Fruit fly (Drosophila melanogaster) whole organism, embryonic: Measurements from ENCODE around the gene CG14720.

Source experiments
- CG10267 ChIP-seq: fragments of 200-800 bp; sonication (Bioruptor generic); optimal IDR thresholded peaks from 2 replicates; lab custom pipeline; 2018; ENCODE audit warnings: missing biosample characterization, mild to moderate bottlenecking, missing genetic modification characterization, moderate library complexity
- CG10565 ChIP-seq: fragments of 200-800 bp; sonication (Bioruptor generic); optimal IDR thresholded peaks from 3 replicates; lab custom pipeline; 2016; ENCODE audit warnings: missing biosample characterization, mild to moderate bottlenecking, missing genetic modification characterization
- CG10979 ChIP-seq: fragments of 200-800 bp; sonication (Bioruptor generic); optimal IDR thresholded peaks from 2 replicates; lab custom pipeline; 2018; ENCODE audit warnings: missing biosample characterization, mild to moderate bottlenecking, missing genetic modification characterization, moderate library complexity
- CG11085 ChIP-seq: fragments of 200-800 bp; sonication (Bioruptor generic); IDR thresholded peaks from 2 replicates; pipeline ENCODE4 v1.3.6; 2022; ENCODE audit warnings: missing biosample characterization, missing genetic modification characterization
- CG11695 ChIP-seq: fragments of 200-800 bp; sonication (Bioruptor generic); IDR thresholded peaks from 3 replicates; pipeline ENCODE4 v1.3.6; 2022; ENCODE audit warnings: missing biosample characterization, missing genetic modification characterization
- CG11723 ChIP-seq: fragments of 200-800 bp; sonication (Bioruptor generic); optimal IDR thresholded peaks from 2 replicates; lab custom pipeline; 2017; ENCODE audit warnings: missing biosample characterization, mild to moderate bottlenecking, missing genetic modification characterization
- CG12155 ChIP-seq: fragments of 200-800 bp; sonication (Bioruptor generic); optimal IDR thresholded peaks from 3 replicates; lab custom pipeline; 2016; ENCODE audit warnings: missing biosample characterization, missing genetic modification characterization
- CG13123 ChIP-seq: fragments of 200-800 bp; sonication (Bioruptor generic); optimal IDR thresholded peaks from 2 replicates; lab custom pipeline; 2016; ENCODE audit warnings: missing biosample characterization, missing genetic modification characterization
- CG13894 ChIP-seq: fragments of 200-800 bp; sonication (Bioruptor generic); optimal IDR thresholded peaks from 3 replicates; lab custom pipeline; 2018; ENCODE audit warnings: missing biosample characterization, mild to moderate bottlenecking, missing genetic modification characterization, moderate library complexity
- CG17612 ChIP-seq: fragments of 200-800 bp; sonication (Bioruptor generic); IDR thresholded peaks from 2 replicates; pipeline ENCODE4 v1.3.6; 2022; ENCODE audit warnings: missing biosample characterization, missing genetic modification characterization
- CG17802 ChIP-seq: fragments of 200-800 bp; sonication (Bioruptor generic); optimal IDR thresholded peaks from 2 replicates; lab custom pipeline; 2018; ENCODE audit warnings: missing biosample characterization, mild to moderate bottlenecking, missing genetic modification characterization, moderate library complexity
- CG2678 ChIP-seq: fragments of 200-800 bp; sonication (Bioruptor generic); optimal IDR thresholded peaks from 3 replicates; lab custom pipeline; 2019; ENCODE audit warnings: missing biosample characterization, mild to moderate bottlenecking, missing genetic modification characterization, moderate library complexity
- CG32532 ChIP-seq: fragments of 200-800 bp; sonication (Bioruptor generic); IDR thresholded peaks from 2 replicates; pipeline ENCODE4 v1.3.6; 2022; ENCODE audit warnings: missing biosample characterization, missing genetic modification characterization
- CG34376 ChIP-seq: fragments of 200-800 bp; sonication (Bioruptor generic); optimal IDR thresholded peaks from 2 replicates; lab custom pipeline; 2018; ENCODE audit warnings: missing biosample characterization, mild to moderate bottlenecking, missing genetic modification characterization
- CG4424 ChIP-seq: fragments of 200-800 bp; sonication (Bioruptor generic); optimal IDR thresholded peaks from 3 replicates; lab custom pipeline; 2016; ENCODE audit warnings: missing biosample characterization, missing genetic modification characterization
- CG5245 ChIP-seq: fragments of 200-800 bp; sonication (Bioruptor generic); optimal IDR thresholded peaks from 3 replicates; lab custom pipeline; 2016; ENCODE audit warnings: missing biosample characterization, missing genetic modification characterization
- CG7556 ChIP-seq: fragments of 200-800 bp; sonication (Bioruptor generic); optimal IDR thresholded peaks from 2 replicates; lab custom pipeline; 2017; ENCODE audit warnings: missing biosample characterization, mild to moderate bottlenecking, missing genetic modification characterization
- CG7786 ChIP-seq: fragments of 200-800 bp; sonication (Bioruptor generic); optimal IDR thresholded peaks from 2 replicates; lab custom pipeline; 2016; ENCODE audit warnings: missing biosample characterization, missing genetic modification characterization
- CTCF ChIP-seq: fragments of 200-800 bp; sonication (Bioruptor generic); optimal IDR thresholded peaks from 2 replicates; lab custom pipeline; 2017; ENCODE audit warnings: missing biosample characterization, mild to moderate bottlenecking, missing genetic modification characterization, moderate library complexity
- CrebB ChIP-seq: fragments of 200-800 bp; sonication (Bioruptor generic); optimal IDR thresholded peaks from 3 replicates; lab custom pipeline; 2018; ENCODE audit warnings: missing biosample characterization, mild to moderate bottlenecking, missing genetic modification characterization
- D19B ChIP-seq: fragments of 200-800 bp; sonication (Bioruptor generic); optimal IDR thresholded peaks from 2 replicates; lab custom pipeline; 2017; ENCODE audit warnings: missing biosample characterization, mild to moderate bottlenecking, missing genetic modification characterization
- Doc2 ChIP-seq: fragments of 200-800 bp; sonication (Bioruptor generic); IDR thresholded peaks from 2 replicates; pipeline ENCODE4 v1.3.6; 2022; ENCODE audit warnings: missing biosample characterization, missing genetic modification characterization
- Dref ChIP-seq: fragments of 200-800 bp; sonication (Bioruptor generic); IDR thresholded peaks from 2 replicates; pipeline ENCODE4 v1.3.6; 2022; ENCODE audit warnings: missing biosample characterization, missing genetic modification characterization
- Ets97D ChIP-seq: fragments of 200-800 bp; sonication (Bioruptor generic); optimal IDR thresholded peaks from 3 replicates; lab custom pipeline; 2016; ENCODE audit warnings: missing biosample characterization, missing genetic modification characterization
- HHEX ChIP-seq: fragments of 200-800 bp; sonication (Bioruptor generic); optimal IDR thresholded peaks from 3 replicates; lab custom pipeline; 2017; ENCODE audit warnings: missing biosample characterization, mild to moderate bottlenecking, missing genetic modification characterization, missing genetic modification reagents
- HLH4C ChIP-seq: fragments of 200-800 bp; sonication (Bioruptor generic); IDR thresholded peaks from 3 replicates; pipeline ENCODE4 v1.3.6; 2022; ENCODE audit warnings: missing biosample characterization, missing genetic modification characterization; ENCODE audit not compliant: partially characterized antibody
- Hand ChIP-seq: fragments of 200-800 bp; sonication (Bioruptor generic); optimal IDR thresholded peaks from 2 replicates; lab custom pipeline; 2017; ENCODE audit warnings: mild to moderate bottlenecking, missing biosample characterization, missing genetic modification reagents, missing genetic modification characterization
- Myb ChIP-seq: fragments of 200-800 bp; sonication (Bioruptor generic); optimal IDR thresholded peaks from 2 replicates; lab custom pipeline; 2016; ENCODE audit warnings: missing biosample characterization, missing genetic modification characterization
- Oli ChIP-seq: fragments of 200-800 bp; sonication (Bioruptor generic); optimal IDR thresholded peaks from 2 replicates; lab custom pipeline; 2018; ENCODE audit warnings: missing biosample characterization, mild to moderate bottlenecking, missing genetic modification characterization, moderate library complexity
- Sox102F ChIP-seq: fragments of 200-800 bp; sonication (Bioruptor generic); optimal IDR thresholded peaks from 2 replicates; lab custom pipeline; 2018; ENCODE audit warnings: missing biosample characterization, mild to moderate bottlenecking, missing genetic modification characterization, moderate library complexity
- TFAM ChIP-seq: fragments of 200-800 bp; sonication (Bioruptor generic); optimal IDR thresholded peaks from 2 replicates; lab custom pipeline; 2017; ENCODE audit warnings: missing biosample characterization, missing genetic modification characterization, inconsistent platforms
- cg ChIP-seq: fragments of 200-800 bp; sonication (Bioruptor generic); optimal IDR thresholded peaks from 3 replicates; lab custom pipeline; 2019; ENCODE audit warnings: missing biosample characterization, mild to moderate bottlenecking, missing genetic modification characterization, moderate library complexity
- chm ChIP-seq: fragments of 200-800 bp; sonication (Bioruptor generic); IDR thresholded peaks from 2 replicates; pipeline ENCODE4 v1.3.6; 2022; ENCODE audit warnings: missing biosample characterization, missing genetic modification characterization
- danr ChIP-seq: fragments of 200-800 bp; sonication (Bioruptor generic); IDR thresholded peaks from 2 replicates; pipeline ENCODE4 v1.3.6; 2022; ENCODE audit warnings: missing biosample characterization, missing genetic modification characterization
- dimm ChIP-seq: fragments of 200-800 bp; sonication (Bioruptor generic); IDR thresholded peaks from 2 replicates; pipeline ENCODE4 v1.3.6; 2022; ENCODE audit warnings: missing biosample characterization, missing genetic modification characterization
- dysf ChIP-seq: fragments of 200-800 bp; sonication (Bioruptor generic); IDR thresholded peaks from 3 replicates; pipeline ENCODE4 v1.3.6; 2022; ENCODE audit warnings: missing biosample characterization, missing genetic modification characterization
- en ChIP-seq: fragments of 200-800 bp; sonication (Bioruptor generic); optimal IDR thresholded peaks from 2 replicates; lab custom pipeline; 2016; ENCODE audit warnings: missing biosample characterization, missing genetic modification characterization
- h ChIP-seq: fragments of >200 bp; optimal IDR thresholded peaks from 2 replicates; lab custom pipeline; 2017
- lbe ChIP-seq: fragments of 200-800 bp; sonication (Bioruptor generic); optimal IDR thresholded peaks from 2 replicates; lab custom pipeline; 2016; ENCODE audit warnings: missing biosample characterization, mild to moderate bottlenecking, missing genetic modification characterization
- lilli ChIP-seq: fragments of 200-800 bp; sonication (Bioruptor generic); optimal IDR thresholded peaks from 3 replicates; lab custom pipeline; 2016; ENCODE audit warnings: missing biosample characterization, missing genetic modification characterization
- org-1 ChIP-seq: fragments of 200-800 bp; sonication (Bioruptor generic); optimal IDR thresholded peaks from 2 replicates; lab custom pipeline; 2017; ENCODE audit warnings: missing biosample characterization, missing genetic modification characterization
- pfk ChIP-seq: fragments of 200-800 bp; sonication (Bioruptor generic); optimal IDR thresholded peaks from 2 replicates; lab custom pipeline; 2018; ENCODE audit warnings: missing biosample characterization, mild to moderate bottlenecking, missing genetic modification characterization, moderate library complexity
- prd ChIP-seq, 3 experiments: fragments of >200 bp in 2 of 3; fragments of 200-800 bp in 1 of 3; sonication (Bioruptor generic) in 1 of 3; optimal IDR thresholded peaks in 2 of 3; IDR thresholded peaks in 1 of 3; 2 replicates in 2 of 3; 3 replicates in 1 of 3; pipeline versions ENCODE4 v1.3.6 to Lab custom; 2017 to 2022; ENCODE audit warnings: missing biosample characterization in 1 of 3, missing genetic modification characterization in 1 of 3
- repo ChIP-seq: fragments of 200-800 bp; sonication (Bioruptor generic); optimal IDR thresholded peaks from 2 replicates; lab custom pipeline; 2016; ENCODE audit warnings: missing biosample characterization, missing genetic modification characterization
- sc ChIP-seq, 3 experiments: fragments of >200 bp in 2 of 3; fragments of 200-800 bp in 1 of 3; sonication (Bioruptor generic) in 1 of 3; optimal IDR thresholded peaks; 2 replicates in 2 of 3; 3 replicates in 1 of 3; lab custom pipeline; 2017; ENCODE audit warnings: mild to moderate bottlenecking in 1 of 3, missing biosample characterization in 1 of 3, missing genetic modification characterization in 1 of 3, missing genetic modification reagents in 1 of 3
- sens-2 ChIP-seq: fragments of 200-800 bp; sonication (Bioruptor generic); IDR thresholded peaks from 2 replicates; pipeline ENCODE4 v1.3.6; 2022; ENCODE audit warnings: missing biosample characterization, missing genetic modification characterization
- ssp ChIP-seq: fragments of 200-800 bp; sonication (Bioruptor generic); IDR thresholded peaks from 2 replicates; pipeline ENCODE4 v1.3.6; 2022; ENCODE audit warnings: missing biosample characterization, missing genetic modification characterization
- trh ChIP-seq: fragments of 200-800 bp; sonication (Bioruptor generic); optimal IDR thresholded peaks from 2 replicates; lab custom pipeline; 2016; ENCODE audit warnings: missing biosample characterization, missing genetic modification characterization
- unc-4 ChIP-seq: fragments of 200-800 bp; sonication (Bioruptor generic); IDR thresholded peaks from 2 replicates; pipeline ENCODE4 v1.3.6; 2022; ENCODE audit warnings: missing biosample characterization, missing genetic modification characterization; ENCODE audit not compliant: partially characterized antibody
- vfl ChIP-seq: fragments of 200-800 bp; sonication (Bioruptor generic); optimal IDR thresholded peaks from 2 replicates; lab custom pipeline; 2016; ENCODE audit warnings: missing biosample characterization, missing genetic modification characterization
- vvl ChIP-seq: fragments of 200-800 bp; sonication (Bioruptor generic); IDR thresholded peaks from 2 replicates; pipeline ENCODE4 v1.3.6; 2022; ENCODE audit warnings: missing biosample characterization, missing genetic modification characterization
- wek ChIP-seq: fragments of 200-800 bp; sonication (Bioruptor generic); optimal IDR thresholded peaks from 3 replicates; lab custom pipeline; 2018; ENCODE audit warnings: missing biosample characterization, mild to moderate bottlenecking, missing genetic modification characterization, moderate library complexity

Gene CG14720

dm6 chr3R:11679513-11679912 is 32.0 kb upstream of the CG14720 start, which contains the start of the genes Taf12 and Ho:
Taf12 (minus strand) TSS chr3R:11679690.
Ho (plus strand) TSS chr3R:11679743.
- no peak for TF ChIP-seq TFAM (GFP tag; lab: Kevin White, UChicago)
- no peak for TF ChIP-seq prd (optimal IDR thresholded peaks at IDR 0.05; lab: Kevin White, UChicago)
- no peak for TF ChIP-seq prd (GFP tag; IDR thresholded peaks at IDR 0.05; lab: Robert Waterston, UW)
- TF ChIP-seq repo (GFP tag; lab: Kevin White, UChicago), result no peak
- no peak for TF ChIP-seq CG5245 (GFP tag; lab: Kevin White, UChicago)
- TF ChIP-seq CTCF (GFP tag; lab: Kevin White, UChicago), result peak; percentile 58
- TF ChIP-seq en (GFP tag; lab: Kevin White, UChicago), result no peak
- no peak for TF ChIP-seq CrebB (tag; lab: Kevin White, UChicago)
- no peak for TF ChIP-seq CG17802 (tag; lab: Kevin White, UChicago)
- TF ChIP-seq CG32532, result no peak
- no peak for TF ChIP-seq CG7556 (GFP tag; lab: Kevin White, UChicago)
- no peak for TF ChIP-seq org-1 (GFP tag; lab: Kevin White, UChicago)
- TF ChIP-seq vfl (GFP tag; lab: Kevin White, UChicago), result no peak
- TF ChIP-seq sc (optimal IDR thresholded peaks at IDR 0.05; lab: Kevin White, UChicago), result no peak
- no peak for TF ChIP-seq sc (GFP tag; optimal IDR thresholded peaks at IDR 0.05; lab: Kevin White, UChicago)
- TF ChIP-seq Ets97D (GFP tag; lab: Kevin White, UChicago), result peak; percentile 46
- no peak for TF ChIP-seq CG2678 (tag; lab: Kevin White, UChicago)
- no peak for TF ChIP-seq CG10979 (tag; lab: Kevin White, UChicago)
- TF ChIP-seq pfk (GFP tag; lab: Kevin White, UChicago), result no peak
- TF ChIP-seq CG10267 (tag; lab: Kevin White, UChicago), result peak; percentile 29
- no peak for TF ChIP-seq Sox102F (GFP tag; lab: Kevin White, UChicago)
- TF ChIP-seq CG34376 (GFP tag; lab: Kevin White, UChicago), result no peak
- peak; percentile 20; the same call in 1 of the 2 replicates for TF ChIP-seq vvl
- TF ChIP-seq dysf, result no peak
- no peak for TF ChIP-seq Hand (GFP tag; lab: Kevin White, UChicago)
- TF ChIP-seq CG10565 (GFP tag; lab: Kevin White, UChicago), result no peak
- no peak for TF ChIP-seq CG11695 (GFP tag; lab: Robert Waterston, UW)
- TF ChIP-seq ssp, result no peak
- no peak for TF ChIP-seq CG11085 (GFP tag; lab: Robert Waterston, UW)
- TF ChIP-seq h (lab: Kevin White, UChicago), result no peak
- TF ChIP-seq CG7786 (GFP tag; lab: Kevin White, UChicago), result no peak
- TF ChIP-seq sens-2, result no peak
- no peak for TF ChIP-seq D19B
- TF ChIP-seq Oli (tag; lab: Kevin White, UChicago), result no peak
- TF ChIP-seq CG13894 (tag; lab: Kevin White, UChicago), result no peak
- no peak for TF ChIP-seq trh (GFP tag; lab: Kevin White, UChicago)
- TF ChIP-seq dimm (GFP tag; lab: Robert Waterston, UW), result no peak
- TF ChIP-seq CG13123, result no peak
- peak; percentile 55 for TF ChIP-seq Myb
- TF ChIP-seq unc-4 (GFP tag; lab: Robert Waterston, UW), result 0 out of 2 replicates have a peak, but pooled peaks have one; percentile 28
- peak; percentile 6 for TF ChIP-seq lbe (GFP tag; lab: Kevin White, UChicago)
- no peak for TF ChIP-seq danr (GFP tag; lab: Robert Waterston, UW)
- no peak for TF ChIP-seq lilli (GFP tag; lab: Kevin White, UChicago)
- TF ChIP-seq CG12155, result no peak
- TF ChIP-seq CG11723, result no peak
- TF ChIP-seq CG4424 (GFP tag; lab: Kevin White, UChicago), result no peak
- no peak for TF ChIP-seq cg (GFP tag; lab: Kevin White, UChicago)
- no peak for TF ChIP-seq HHEX (GFP tag; lab: Kevin White, UChicago)
- TF ChIP-seq CG17612, result no peak
- TF ChIP-seq HLH4C (GFP tag; lab: Robert Waterston, UW), result 0 out of 3 replicates have a peak, but pooled peaks have one; percentile 10
- no peak for TF ChIP-seq Doc2
- TF ChIP-seq chm (GFP tag; lab: Robert Waterston, UW), result no peak
- TF ChIP-seq Dref (GFP tag; lab: Robert Waterston, UW), result no peak
- TF ChIP-seq wek (GFP tag; lab: Kevin White, UChicago), result no peak
